Worm (Caenorhabditis elegans) whole organism, late embryonic: Measurements from ENCODE around the gene C43F9.5.

Experiments
- C38D4.7 ChIP-seq: fragments of 200-800 bp; sonication (Bioruptor generic); optimal IDR thresholded peaks from 2 replicates; lab custom pipeline; 2018; ENCODE audit warnings: mild to moderate bottlenecking, missing genetic modification characterization, moderate library complexity, missing compliant biosample characterization
- K09A11.1 ChIP-seq: sonication (generic microtip); optimal IDR thresholded peaks from 2 replicates; lab custom pipeline; 2017; ENCODE audit warnings: antibody characterized with exemption, mild to moderate bottlenecking, missing genetic modification characterization, missing compliant biosample characterization; ENCODE audit not compliant: insufficient read depth
- T23F11.4 ChIP-seq: fragments of 200-800 bp; sonication (Bioruptor generic); optimal IDR thresholded peaks from 2 replicates; lab custom pipeline; 2018; ENCODE audit warnings: mild to moderate bottlenecking, missing genetic modification characterization, missing compliant biosample characterization
- Y22D7AL.16 ChIP-seq: sonication (generic microtip); optimal IDR thresholded peaks from 2 replicates; lab custom pipeline; 2016; ENCODE audit warnings: missing genetic modification characterization, missing compliant biosample characterization
- ama-1 ChIP-seq: fragments of 150-350 bp; optimal IDR thresholded peaks from 2 replicates; lab custom pipeline; 2014
- ceh-14 ChIP-seq: sonication (generic microtip); optimal IDR thresholded peaks from 2 replicates; lab custom pipeline; 2016; ENCODE audit warnings: missing genotype, missing genetic modification characterization, missing compliant biosample characterization
- ceh-18 ChIP-seq: sonication (generic microtip); optimal IDR thresholded peaks from 2 replicates; lab custom pipeline; 2016; ENCODE audit warnings: missing genetic modification characterization, missing compliant biosample characterization
- ceh-24 ChIP-seq: sonication (generic microtip); optimal IDR thresholded peaks from 2 replicates; lab custom pipeline; 2016; ENCODE audit warnings: mild to moderate bottlenecking, missing genetic modification characterization, missing compliant biosample characterization
- ceh-30 ChIP-seq: fragments of 150-350 bp; optimal IDR thresholded peaks from 2 replicates; lab custom pipeline; 2014; ENCODE audit warnings: missing biosample characterization, missing genetic modification characterization
- ceh-34 ChIP-seq: sonication (generic microtip); optimal IDR thresholded peaks from 2 replicates; lab custom pipeline; 2016; ENCODE audit warnings: mild to moderate bottlenecking, missing genetic modification characterization, missing compliant biosample characterization
- ceh-48 ChIP-seq: sonication (generic microtip); optimal IDR thresholded peaks from 2 replicates; lab custom pipeline; 2016; ENCODE audit warnings: missing genetic modification characterization, inconsistent platforms, missing compliant biosample characterization
- ceh-9 ChIP-seq: sonication (generic microtip); optimal IDR thresholded peaks from 2 replicates; lab custom pipeline; 2016; ENCODE audit warnings: mild to moderate bottlenecking, missing genetic modification characterization, inconsistent platforms, missing compliant biosample characterization
- che-1 ChIP-seq: sonication (generic microtip); optimal IDR thresholded peaks from 2 replicates; lab custom pipeline; 2016; ENCODE audit warnings: mild to moderate bottlenecking, missing genetic modification characterization, missing compliant biosample characterization
- dve-1 ChIP-seq: sonication (generic microtip); optimal IDR thresholded peaks from 2 replicates; lab custom pipeline; 2017; ENCODE audit warnings: antibody characterized with exemption, mild to moderate bottlenecking, missing genetic modification characterization, missing compliant biosample characterization
- fkh-10 ChIP-seq: fragments of 150-350 bp; optimal IDR thresholded peaks from 2 replicates; lab custom pipeline; 2014; ENCODE audit warnings: missing biosample characterization, missing genetic modification reagents, missing genetic modification characterization
- fkh-6 ChIP-seq: sonication (generic microtip); optimal IDR thresholded peaks from 2 replicates; lab custom pipeline; 2016; ENCODE audit warnings: missing genetic modification characterization, missing compliant biosample characterization
- hlh-15 ChIP-seq: sonication (generic microtip); optimal IDR thresholded peaks from 2 replicates; lab custom pipeline; 2016; ENCODE audit warnings: missing genetic modification characterization, missing compliant biosample characterization
- hlh-6 ChIP-seq: sonication (generic microtip); optimal IDR thresholded peaks from 2 replicates; lab custom pipeline; 2016; ENCODE audit warnings: missing genotype, missing genetic modification characterization, missing compliant biosample characterization
- madf-2 ChIP-seq: sonication (generic microtip); optimal IDR thresholded peaks from 2 replicates; lab custom pipeline; 2017; ENCODE audit warnings: missing genetic modification characterization, missing compliant biosample characterization
- mec-3 ChIP-seq: sonication (generic microtip); optimal IDR thresholded peaks from 2 replicates; lab custom pipeline; 2016; ENCODE audit warnings: borderline replicate concordance, missing genetic modification characterization, missing compliant biosample characterization
- nfya-1 ChIP-seq: sonication (generic microtip); optimal IDR thresholded peaks from 2 replicates; lab custom pipeline; 2017; ENCODE audit warnings: missing genetic modification characterization, mild to moderate bottlenecking, missing compliant biosample characterization, antibody characterized with exemption, moderate library complexity
- nhr-11 ChIP-seq: fragments of 150-350 bp; optimal IDR thresholded peaks from 2 replicates; lab custom pipeline; 2014; ENCODE audit warnings: missing biosample characterization, missing genetic modification characterization
- odd-2 ChIP-seq: sonication (generic microtip); optimal IDR thresholded peaks from 2 replicates; lab custom pipeline; 2017; ENCODE audit warnings: antibody characterized with exemption, mild to moderate bottlenecking, missing genetic modification characterization, missing compliant biosample characterization
- pag-3 ChIP-seq: sonication (generic microtip); optimal IDR thresholded peaks from 2 replicates; lab custom pipeline; 2016; ENCODE audit warnings: missing compliant biosample characterization, missing genetic modification characterization, borderline replicate concordance
- pax-1 ChIP-seq: fragments of 150-350 bp; optimal IDR thresholded peaks from 2 replicates; lab custom pipeline; 2014; ENCODE audit warnings: missing biosample characterization, missing genetic modification characterization
- pqm-1 ChIP-seq: sonication (generic microtip); optimal IDR thresholded peaks from 2 replicates; lab custom pipeline; 2016; ENCODE audit warnings: missing genetic modification characterization, missing compliant biosample characterization
- ref-2 ChIP-seq: sonication (generic microtip); optimal IDR thresholded peaks from 2 replicates; lab custom pipeline; 2016; ENCODE audit warnings: missing genetic modification characterization, missing compliant biosample characterization
- sdc-2 ChIP-seq: sonication (generic microtip); optimal IDR thresholded peaks from 2 replicates; lab custom pipeline; 2016; ENCODE audit warnings: missing genotype, missing genetic modification characterization, missing compliant biosample characterization
- sox-4 ChIP-seq: sonication (generic microtip); optimal IDR thresholded peaks from 2 replicates; lab custom pipeline; 2017; ENCODE audit warnings: mild to moderate bottlenecking, missing genetic modification characterization, inconsistent platforms, missing compliant biosample characterization
- tbx-2 ChIP-seq: sonication (generic microtip); optimal IDR thresholded peaks from 2 replicates; lab custom pipeline; 2016; ENCODE audit warnings: missing genetic modification characterization, missing compliant biosample characterization
- unc-42 ChIP-seq: sonication (generic microtip); optimal IDR thresholded peaks from 2 replicates; lab custom pipeline; 2016; ENCODE audit warnings: missing genotype, missing genetic modification characterization, missing compliant biosample characterization
- zip-5 ChIP-seq: sonication (generic microtip); optimal IDR thresholded peaks from 2 replicates; lab custom pipeline; 2016; ENCODE audit warnings: missing genetic modification characterization, missing compliant biosample characterization
- ztf-16 ChIP-seq: sonication (generic microtip); optimal IDR thresholded peaks from 2 replicates; lab custom pipeline; 2017; ENCODE audit warnings: missing genetic modification characterization, missing compliant biosample characterization

C43F9.5 gene

DNA sequence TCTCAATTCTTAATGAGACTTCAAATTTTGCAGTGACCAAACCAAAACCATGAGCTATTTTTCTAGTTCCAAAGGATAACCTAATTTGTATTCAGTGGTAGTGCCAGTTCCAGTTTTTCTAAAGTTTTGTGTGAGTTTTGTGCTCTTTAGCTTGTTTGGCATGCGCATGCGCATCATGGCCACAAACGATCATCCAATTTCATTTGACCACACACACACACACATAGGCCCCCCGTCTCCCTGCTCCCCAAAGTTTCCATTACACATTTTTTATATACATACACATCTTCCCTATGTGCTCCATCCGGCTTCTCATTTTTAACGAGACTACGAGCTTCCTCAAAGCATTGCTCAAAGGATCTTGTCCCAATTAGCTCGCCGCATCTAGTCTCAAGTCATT lies 16.1 kb downstream of the C43F9.5 start:
- TF ChIP-seq ceh-9 (no peak), unc-42 (peak; percentile 83)

DNA sequence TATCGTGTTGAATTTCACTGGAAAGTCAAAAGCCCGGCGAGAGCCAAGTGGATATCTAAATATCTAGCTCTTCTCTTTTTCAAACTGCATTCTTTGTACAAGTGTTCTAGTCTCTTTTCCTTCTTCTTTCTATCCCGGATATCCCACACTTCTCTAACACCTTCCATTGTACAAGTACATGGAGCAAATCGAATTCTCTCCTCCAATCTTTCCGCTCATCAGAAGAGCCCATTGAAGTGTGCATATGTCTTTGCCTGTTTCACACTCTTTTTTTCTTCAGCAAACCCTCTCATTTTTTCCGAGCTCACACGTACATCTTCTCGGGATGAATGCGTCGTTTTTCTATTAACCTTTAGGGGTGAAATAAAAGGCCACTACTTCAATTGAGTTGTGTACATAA lies 17.1 kb downstream of the C43F9.5 start:
- no peak for TF ChIP-seq fkh-6
- TF ChIP-seq pqm-1 (tag; lab: Kevin White, UChicago): no peak
- no peak for TF ChIP-seq pag-3 (tag; lab: Kevin White, UChicago)
- no peak for TF ChIP-seq odd-2
- TF ChIP-seq unc-42: peak; percentile 59
- no peak for TF ChIP-seq sox-4 (tag; lab: Kevin White, UChicago)

DNA sequence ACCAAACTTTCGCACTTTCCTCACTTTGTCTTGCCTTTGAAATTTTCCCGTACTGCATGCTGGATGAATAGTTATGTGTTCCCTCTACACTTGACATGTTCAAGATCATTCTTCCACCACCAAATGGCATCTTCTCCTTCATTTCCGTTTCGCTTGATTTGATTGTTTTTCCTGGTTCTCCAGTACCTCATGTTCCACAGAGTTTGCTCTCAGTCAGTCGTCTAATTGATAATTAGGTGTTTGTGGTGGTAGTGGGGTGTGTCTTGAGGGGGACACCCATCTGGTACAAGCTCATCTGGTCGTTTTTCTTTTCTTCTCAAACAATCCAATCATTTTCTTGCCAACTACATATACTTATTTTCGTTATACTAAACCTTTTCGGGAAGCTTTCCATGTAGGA lies 19.5 kb downstream of the C43F9.5 start:
- TF ChIP-seq K09A11.1 (tag; lab: Kevin White, UChicago): no peak
- no peak for TF ChIP-seq nhr-11 (tag; lab: Kevin White, UChicago)
- peak; percentile 69 for TF ChIP-seq unc-42

DNA sequence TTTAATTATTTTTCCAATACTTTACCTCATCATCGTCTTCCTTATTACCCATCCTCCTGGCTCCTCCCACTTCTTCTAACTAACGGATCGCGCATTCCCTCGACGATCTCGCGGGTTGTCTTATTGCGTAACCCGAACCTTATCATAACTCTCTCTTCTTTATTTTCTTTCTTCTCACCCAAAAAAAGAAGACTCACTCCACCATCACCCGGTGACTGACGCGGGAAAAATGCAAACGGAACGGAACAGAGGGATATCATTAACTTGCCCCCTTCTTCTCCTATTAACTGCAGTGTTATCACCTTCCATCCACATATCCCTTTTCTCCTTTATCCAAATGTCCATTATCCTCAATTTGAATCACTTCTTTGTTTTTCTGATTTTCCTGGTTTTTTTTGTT lies 20.5 kb downstream of the C43F9.5 start:
- TF ChIP-seq ama-1 (lab: Kevin White, UChicago) (no peak), ref-2 (tag; lab: Kevin White, UChicago) (peak; percentile 31)

DNA sequence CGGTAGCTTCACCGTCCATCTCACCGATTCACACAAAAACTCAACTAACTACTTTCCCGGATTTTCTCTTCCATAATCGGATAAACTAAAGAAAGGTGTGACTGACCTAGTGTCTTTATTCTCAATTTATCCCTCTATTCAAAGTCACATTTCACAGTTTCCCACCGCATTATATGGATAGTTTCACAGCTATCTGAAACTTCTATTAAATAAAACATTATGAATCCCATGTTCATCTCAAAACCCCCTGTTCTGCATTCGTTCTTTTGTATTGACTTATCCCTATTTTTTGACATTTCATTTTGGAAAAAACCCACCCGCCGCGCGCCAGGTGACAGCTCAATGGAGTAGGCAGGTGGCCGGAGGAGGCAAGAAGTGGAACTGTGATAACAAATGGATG lies 22.7 kb downstream of the C43F9.5 start:
- TF ChIP-seq che-1 (tag; lab: Kevin White, UChicago): no peak
- TF ChIP-seq hlh-15 (tag; lab: Kevin White, UChicago): no peak
- TF ChIP-seq ceh-34 (tag; lab: Kevin White, UChicago): no peak
- TF ChIP-seq ceh-24: no peak
- no peak for TF ChIP-seq sdc-2
- no peak for TF ChIP-seq ceh-18 (tag; lab: Kevin White, UChicago)
- TF ChIP-seq madf-2: no peak
- no peak for TF ChIP-seq nhr-11 (tag; lab: Kevin White, UChicago)
- TF ChIP-seq Y22D7AL.16: no peak
- no peak for TF ChIP-seq ceh-14 (tag; lab: Kevin White, UChicago)
- TF ChIP-seq ztf-16: no peak
- no peak for TF ChIP-seq fkh-10 (GFP tag; lab: Kevin White, UChicago)
- no peak for TF ChIP-seq pax-1 (tag; lab: Kevin White, UChicago)
- no peak for TF ChIP-seq C38D4.7 (GFP tag; lab: Kevin White, UChicago)
- TF ChIP-seq T23F11.4 (GFP tag; lab: Kevin White, UChicago): no peak
- no peak for TF ChIP-seq ceh-30 (tag; lab: Kevin White, UChicago)
- no peak for TF ChIP-seq dve-1 (tag; lab: Kevin White, UChicago)
- no peak for TF ChIP-seq zip-5 (tag; lab: Kevin White, UChicago)

DNA sequence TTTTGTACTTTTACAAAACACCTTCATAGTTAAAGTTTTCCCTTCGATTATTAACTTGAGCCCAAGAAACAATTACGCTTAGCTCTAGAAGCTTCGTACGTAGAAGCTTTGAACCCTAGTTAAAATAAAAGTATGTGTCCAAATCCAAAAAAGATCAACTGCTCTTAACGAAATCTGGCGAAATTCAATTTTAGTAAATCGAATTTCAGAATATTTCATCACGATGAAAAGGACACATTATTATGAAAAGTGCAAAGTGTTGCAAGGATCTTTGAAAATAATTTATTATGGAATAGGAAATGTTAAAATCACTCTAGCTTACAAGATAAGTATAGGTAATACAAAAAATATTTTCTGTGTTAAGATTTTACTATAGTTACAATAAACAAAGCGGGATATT lies 25.3 kb downstream of the C43F9.5 start:
- TF ChIP-seq ceh-48 (tag; lab: Kevin White, UChicago): no peak
- peak; percentile 10 for TF ChIP-seq unc-42
- TF ChIP-seq tbx-2 (tag; lab: Kevin White, UChicago): no peak

DNA sequence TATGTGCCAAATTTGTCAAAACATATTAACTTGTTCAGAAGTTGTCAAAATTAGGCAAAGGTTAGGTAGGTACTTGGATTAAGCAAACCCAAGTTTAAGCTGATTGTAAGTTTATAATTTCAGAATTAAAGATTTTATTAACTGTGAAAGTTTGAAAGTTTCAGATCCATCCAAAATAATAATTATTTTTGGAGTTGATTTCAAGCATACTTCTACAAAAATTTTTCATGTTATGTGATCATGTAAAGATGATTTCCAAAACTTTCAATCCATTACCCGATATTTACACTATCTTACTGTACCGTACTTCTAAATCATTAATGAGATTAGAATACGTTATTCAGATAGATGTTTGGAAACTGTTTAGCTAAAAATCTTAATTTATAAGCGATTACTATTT lies 25.9 kb downstream of the C43F9.5 start:
- TF ChIP-seq ceh-34 (tag; lab: Kevin White, UChicago): no peak
- TF ChIP-seq mec-3 (tag; lab: Kevin White, UChicago): no peak
- TF ChIP-seq nfya-1 (tag; lab: Kevin White, UChicago): no peak
- TF ChIP-seq ama-1 (lab: Kevin White, UChicago): no peak
- no peak for TF ChIP-seq Y22D7AL.16
- no peak for TF ChIP-seq hlh-6
